Worm (Caenorhabditis elegans) whole organism, midembryonic: ENCODE measurements around the gene col-133.

Source experiments
- T22C8.4 ChIP-seq: fragments of 200-800 bp; sonication (Bioruptor generic); IDR thresholded peaks from 2 replicates; pipeline ENCODE4 v1.3.6; 2022; ENCODE audit warnings: missing genetic modification characterization, missing compliant biosample characterization
- cog-1 ChIP-seq: sonication (generic microtip); optimal IDR thresholded peaks from 2 replicates; lab custom pipeline; 2016; ENCODE audit warnings: missing genetic modification characterization, missing compliant biosample characterization
- flt-1 ChIP-seq: fragments of 200-800 bp; sonication (Bioruptor generic); IDR thresholded peaks from 2 replicates; pipeline ENCODE4 v1.3.6; 2022; ENCODE audit warnings: missing genetic modification characterization, missing compliant biosample characterization
- klf-2 ChIP-seq: fragments of 200-800 bp; sonication (Bioruptor generic); conservative IDR thresholded peaks from 2 replicates; pipeline ENCODE4 v1.3.6; 2022; ENCODE audit warnings: missing genetic modification reagents, missing genetic modification characterization, missing compliant biosample characterization
- med-1 ChIP-seq: sonication (generic microtip); optimal IDR thresholded peaks from 2 replicates; lab custom pipeline; 2017; ENCODE audit warnings: missing genetic modification characterization, mild to moderate bottlenecking, missing compliant biosample characterization, antibody characterized with exemption, missing genetic modification reagents; ENCODE audit not compliant: insufficient read depth
- ref-1 ChIP-seq: fragments of 200-800 bp; sonication (Bioruptor generic); conservative IDR thresholded peaks from 2 replicates; pipeline ENCODE4 v1.3.6; 2022; ENCODE audit warnings: missing genetic modification reagents, missing genetic modification characterization, missing compliant biosample characterization
- tab-1 ChIP-seq: fragments of 200-800 bp; sonication (Bioruptor generic); IDR thresholded peaks from 2 replicates; pipeline ENCODE4 v1.3.6; 2022; ENCODE audit warnings: missing genetic modification characterization, missing compliant biosample characterization
- ztf-23 ChIP-seq: fragments of 200-800 bp; sonication (Bioruptor generic); IDR thresholded peaks from 2 replicates; pipeline ENCODE4 v1.3.6; 2022; ENCODE audit warnings: missing genetic modification reagents, missing genetic modification characterization, missing compliant biosample characterization
- ztf-29 ChIP-seq: fragments of 200-800 bp; sonication (Bioruptor generic); IDR thresholded peaks from 2 replicates; pipeline ENCODE4 v1.3.6; 2022; ENCODE audit warnings: missing genetic modification reagents, missing genetic modification characterization, missing compliant biosample characterization

The col-133 gene

DNA sequence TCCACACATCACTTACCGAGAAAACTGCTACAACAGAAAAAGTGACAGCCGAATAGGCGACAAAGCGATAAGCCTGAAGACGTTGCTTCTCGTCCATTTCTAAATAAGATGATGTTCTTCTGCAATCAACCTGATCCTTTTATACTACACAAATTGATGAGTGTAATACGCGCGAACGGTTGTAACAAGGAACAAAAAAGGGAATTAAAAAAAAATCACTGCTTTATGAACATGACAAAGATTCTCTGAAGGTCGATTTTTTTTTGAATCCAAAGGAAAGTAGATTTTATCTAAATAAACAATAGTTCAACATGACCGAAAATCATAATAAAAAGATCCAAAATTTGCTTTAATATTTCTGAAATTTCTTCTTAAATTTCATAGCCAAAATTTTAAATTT, at the start of gene col-133:
Gene col-133, minus strand, starts transcription at position 101 of the 400 bp plus-strand sequence.
- TF ChIP-seq T22C8.4 (GFP tag; lab: Robert Waterston, UW) (no peak), med-1 (GFP tag; lab: Kevin White, UChicago) (no peak), cog-1 (tag; lab: Kevin White, UChicago) (no peak), klf-2 (GFP tag; lab: Robert Waterston, UW) (no peak), tab-1 (no peak)

DNA sequence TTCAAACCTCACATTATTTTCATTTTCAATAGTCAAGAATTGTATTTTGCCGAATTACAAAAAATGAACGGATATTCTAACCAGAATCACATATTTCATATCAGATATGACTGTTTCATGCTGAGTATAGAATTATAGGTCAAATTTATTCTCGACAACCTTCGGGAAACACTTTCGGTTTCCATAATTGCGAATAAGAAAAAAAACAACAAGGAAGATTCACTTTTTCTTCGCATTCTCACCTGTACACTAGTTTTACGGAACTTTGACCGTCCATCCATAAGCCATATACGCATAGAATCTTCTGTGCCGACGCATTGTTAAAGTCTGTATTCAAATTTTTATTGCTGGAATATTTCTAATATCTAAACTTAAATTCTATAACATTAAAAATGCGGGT, 46.4 kb upstream of the col-133 start, which contains the start of gene oac-37:
Gene oac-37, plus strand, starts transcription at position 301 of the 400 bp plus-strand sequence.
- TF ChIP-seq cog-1 (tag; lab: Kevin White, UChicago), result no peak
- TF ChIP-seq med-1 (GFP tag; lab: Kevin White, UChicago), result no peak
- TF ChIP-seq klf-2 (GFP tag; lab: Robert Waterston, UW), result no peak
- TF ChIP-seq ref-1 (GFP tag; lab: Robert Waterston, UW), result no peak
- no peak for TF ChIP-seq T22C8.4 (GFP tag; lab: Robert Waterston, UW)
- no peak for TF ChIP-seq ztf-23 (GFP tag; lab: Robert Waterston, UW)
- TF ChIP-seq flt-1 (GFP tag; lab: Robert Waterston, UW), result no peak
- TF ChIP-seq tab-1, result no peak
- no peak for TF ChIP-seq ztf-29 (GFP tag; lab: Robert Waterston, UW)

DNA sequence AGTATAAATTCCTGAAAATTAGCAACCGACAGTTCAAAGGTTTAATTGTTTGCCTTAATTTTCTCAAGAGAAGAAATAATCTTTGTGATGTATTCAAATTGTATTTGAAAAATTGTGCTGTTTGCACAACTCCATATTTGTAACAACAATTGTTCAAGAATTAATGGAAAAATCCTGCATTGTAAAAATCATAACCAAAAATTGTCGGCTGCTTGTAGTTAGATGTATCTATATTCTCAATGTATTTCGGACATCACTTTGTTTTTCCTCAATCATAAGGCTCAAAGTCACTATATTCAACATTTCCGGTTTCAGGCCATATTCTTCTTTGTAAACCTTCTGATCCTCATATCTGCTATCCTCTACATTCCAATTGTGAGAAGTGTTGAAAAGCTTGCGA, 43.9 kb upstream of the col-133 start:
- TF ChIP-seq ref-1 (GFP tag; lab: Robert Waterston, UW), result no peak
- no peak for TF ChIP-seq tab-1
- no peak for TF ChIP-seq T22C8.4 (GFP tag; lab: Robert Waterston, UW)
- no peak for TF ChIP-seq ztf-23 (GFP tag; lab: Robert Waterston, UW)
- no peak for TF ChIP-seq ztf-29 (GFP tag; lab: Robert Waterston, UW)
- no peak for TF ChIP-seq flt-1 (GFP tag; lab: Robert Waterston, UW)
- no peak for TF ChIP-seq cog-1 (tag; lab: Kevin White, UChicago)
- no peak for TF ChIP-seq klf-2 (GFP tag; lab: Robert Waterston, UW)
- no peak for TF ChIP-seq med-1 (GFP tag; lab: Kevin White, UChicago)

DNA sequence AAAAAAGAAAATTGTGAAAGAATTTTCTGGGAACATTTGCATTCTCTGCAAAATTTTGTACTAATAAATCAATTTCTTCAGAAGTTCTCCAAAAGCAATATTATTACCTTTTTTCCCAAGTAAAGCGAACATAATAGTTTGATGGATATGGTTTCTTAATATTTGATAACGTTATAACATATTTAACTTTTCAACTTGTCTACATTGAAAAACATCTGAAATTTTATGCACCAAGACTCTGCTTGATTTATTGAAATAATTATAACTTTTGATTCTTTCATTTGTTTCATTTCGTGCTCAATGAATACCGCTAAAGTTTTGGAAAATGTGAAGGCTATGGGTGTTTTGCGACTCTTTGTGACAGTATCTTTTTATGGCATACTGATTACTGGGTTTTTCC, 37.9 kb upstream of the col-133 start, which contains the start of gene srz-31:
Gene srz-31, plus strand, starts transcription at position 301 of the 400 bp plus-strand sequence.
- TF ChIP-seq T22C8.4 (GFP tag; lab: Robert Waterston, UW) (no peak), ztf-29 (GFP tag; lab: Robert Waterston, UW) (no peak), flt-1 (GFP tag; lab: Robert Waterston, UW) (no peak), ztf-23 (GFP tag; lab: Robert Waterston, UW) (no peak), klf-2 (GFP tag; lab: Robert Waterston, UW) (no peak), med-1 (GFP tag; lab: Kevin White, UChicago) (no peak), ref-1 (GFP tag; lab: Robert Waterston, UW) (no peak), tab-1 (no peak), cog-1 (tag; lab: Kevin White, UChicago) (no peak)

DNA sequence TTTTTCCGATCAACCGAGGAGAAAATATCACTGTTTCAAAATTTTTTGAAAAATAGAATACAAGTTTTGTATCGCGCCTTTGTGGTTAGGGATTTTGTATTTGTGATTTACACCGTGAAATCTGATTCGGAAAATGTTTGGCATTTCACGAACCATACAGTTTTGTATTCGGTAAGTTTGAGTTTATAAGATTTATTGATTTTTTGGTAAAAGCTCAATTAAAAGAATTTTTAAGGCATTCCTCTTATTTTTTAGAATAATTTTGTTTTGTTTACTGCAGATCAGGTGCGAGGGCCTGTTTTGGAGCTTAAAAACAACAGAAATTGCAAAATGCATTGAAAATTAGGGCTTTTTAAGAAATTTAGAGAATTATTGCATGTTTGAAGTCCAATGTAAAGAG, 34.2 kb upstream of the col-133 start:
- TF ChIP-seq med-1 (GFP tag; lab: Kevin White, UChicago) (no peak), ztf-23 (GFP tag; lab: Robert Waterston, UW) (no peak), flt-1 (GFP tag; lab: Robert Waterston, UW) (no peak), tab-1 (no peak), ztf-29 (GFP tag; lab: Robert Waterston, UW) (no peak), ref-1 (GFP tag; lab: Robert Waterston, UW) (no peak), cog-1 (tag; lab: Kevin White, UChicago) (no peak), klf-2 (GFP tag; lab: Robert Waterston, UW) (no peak), T22C8.4 (GFP tag; lab: Robert Waterston, UW) (no peak)

DNA sequence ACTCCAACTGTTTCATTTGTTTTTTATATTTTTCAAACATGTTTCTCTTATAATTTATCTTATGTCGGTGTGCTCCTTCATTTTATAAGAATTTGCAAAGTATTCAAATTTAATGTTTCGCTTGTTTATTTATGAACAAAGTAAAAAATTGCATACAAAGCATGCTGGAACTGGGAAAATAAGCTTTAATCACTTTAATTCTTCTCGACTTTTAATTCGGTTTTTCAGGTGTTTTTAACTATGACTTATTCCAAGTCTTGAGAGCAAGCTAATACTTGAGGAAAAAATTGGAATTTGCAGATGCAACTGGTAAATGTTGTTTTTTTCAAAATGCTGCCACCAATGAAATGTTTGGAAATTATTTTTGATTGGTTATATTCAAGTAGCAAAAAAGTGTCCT, 32.6 kb upstream of the col-133 start, which contains the start of gene srz-59:
Gene srz-59, plus strand, starts transcription at position 301 of the 400 bp plus-strand sequence.
- no peak for TF ChIP-seq ref-1 (GFP tag; lab: Robert Waterston, UW)

DNA sequence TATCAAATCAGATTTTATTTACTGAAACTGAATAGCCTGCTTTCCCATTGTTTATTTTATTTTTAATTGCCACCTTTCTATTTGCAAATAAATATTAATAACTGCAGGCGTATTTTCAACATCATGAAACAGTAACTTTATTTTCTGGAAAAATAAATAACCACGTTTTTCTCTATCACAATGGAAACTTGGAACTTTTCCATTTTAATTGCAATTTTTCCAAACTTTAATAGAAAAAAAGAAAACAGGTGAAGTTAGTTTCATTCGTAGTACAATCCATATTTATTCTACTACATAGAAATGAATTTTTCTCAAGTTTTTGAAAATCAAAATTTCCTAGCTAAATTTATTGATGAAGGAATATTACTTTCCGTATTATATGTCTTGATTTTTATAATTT, 29.9 kb upstream of the col-133 start, which contains the start of gene srz-42:
Gene srz-42, plus strand, starts transcription at position 301 of the 400 bp plus-strand sequence.
- TF ChIP-seq ref-1 (GFP tag; lab: Robert Waterston, UW) (no peak), cog-1 (tag; lab: Kevin White, UChicago) (no peak), ztf-29 (GFP tag; lab: Robert Waterston, UW) (no peak), T22C8.4 (GFP tag; lab: Robert Waterston, UW) (no peak), flt-1 (GFP tag; lab: Robert Waterston, UW) (no peak), med-1 (GFP tag; lab: Kevin White, UChicago) (no peak), klf-2 (GFP tag; lab: Robert Waterston, UW) (no peak), ztf-23 (GFP tag; lab: Robert Waterston, UW) (no peak), tab-1 (no peak)

DNA sequence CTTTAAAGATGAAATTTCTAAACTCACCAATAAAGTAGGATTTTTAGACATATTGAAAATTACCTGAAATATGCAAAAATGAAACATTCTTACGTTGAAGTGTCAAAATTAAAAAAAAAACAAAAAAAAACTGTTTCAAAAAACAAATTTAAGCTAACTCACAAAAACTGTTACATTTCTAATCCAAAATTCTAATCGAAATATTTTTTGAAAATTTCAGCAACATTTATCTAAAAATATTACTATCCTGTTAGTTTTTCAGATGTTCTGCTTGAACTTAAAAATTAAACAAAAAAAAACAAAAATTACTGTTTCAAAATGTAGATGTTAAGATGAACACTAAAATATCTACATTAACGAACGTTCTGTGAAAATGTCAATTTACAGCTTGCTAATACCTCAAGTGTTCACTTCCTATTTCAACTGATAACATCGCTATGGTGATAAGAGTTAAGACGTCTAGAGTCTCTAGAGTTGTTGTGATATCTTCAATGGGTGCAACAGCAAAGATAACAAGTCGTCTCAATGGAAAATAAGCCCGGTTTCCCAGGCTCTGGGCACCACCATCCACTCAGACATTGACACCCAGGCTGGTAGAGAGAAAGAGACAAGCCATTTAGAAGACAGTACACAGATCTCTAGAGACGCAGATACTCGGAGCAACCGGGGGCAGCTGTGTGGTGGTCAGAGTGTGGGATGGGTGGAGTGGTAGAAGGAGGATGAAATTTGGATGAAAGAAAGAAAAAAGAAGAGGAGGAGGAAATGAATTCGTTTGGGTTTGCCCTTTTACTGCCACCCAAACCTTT, 28.9 kb upstream of the col-133 start, which contains the start of gene H12I19.115:
Gene H12I19.115, minus strand, starts transcription at position 51 of the 806 bp plus-strand sequence.
- no peak; the same call in 1 of the 2 replicates for TF ChIP-seq ztf-29 (GFP tag; lab: Robert Waterston, UW)
- TF ChIP-seq tab-1, result no peak
- no peak for TF ChIP-seq klf-2 (GFP tag; lab: Robert Waterston, UW)
- TF ChIP-seq T22C8.4 (GFP tag; lab: Robert Waterston, UW), result no peak
- TF ChIP-seq med-1 (GFP tag; lab: Kevin White, UChicago), result no peak
- TF ChIP-seq ref-1 (GFP tag; lab: Robert Waterston, UW), result no peak
- TF ChIP-seq flt-1 (GFP tag; lab: Robert Waterston, UW), result no peak
- no peak for TF ChIP-seq cog-1 (tag; lab: Kevin White, UChicago)
- TF ChIP-seq ztf-23 (GFP tag; lab: Robert Waterston, UW), result no peak

DNA sequence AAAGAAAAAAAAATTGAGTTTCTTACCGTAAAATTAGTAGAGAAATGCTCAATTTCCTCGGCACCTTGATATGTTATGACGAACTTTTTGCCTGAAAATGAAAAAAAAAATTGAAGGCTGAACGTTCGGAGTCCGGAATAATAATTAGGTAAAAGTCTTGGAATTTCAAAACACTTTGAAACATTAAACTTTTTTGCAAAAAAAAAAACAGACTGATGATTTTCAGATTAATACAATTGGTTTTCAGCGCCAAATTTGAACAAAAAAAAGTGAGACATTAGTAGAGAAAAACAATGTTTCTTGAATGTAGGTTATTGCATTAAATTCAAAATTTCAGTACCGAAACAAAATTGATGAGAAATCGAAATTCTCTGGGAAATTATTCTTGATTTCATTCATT, 24.8 kb upstream of the col-133 start, which contains the start of gene nkcc-1:
Gene nkcc-1, minus strand, starts transcription at position 101 of the 400 bp plus-strand sequence.
- no peak for TF ChIP-seq ztf-29 (GFP tag; lab: Robert Waterston, UW)
- no peak for TF ChIP-seq T22C8.4 (GFP tag; lab: Robert Waterston, UW)
- TF ChIP-seq ref-1 (GFP tag; lab: Robert Waterston, UW), result no peak
- no peak for TF ChIP-seq med-1 (GFP tag; lab: Kevin White, UChicago)
- no peak for TF ChIP-seq ztf-23 (GFP tag; lab: Robert Waterston, UW)
- TF ChIP-seq cog-1 (tag; lab: Kevin White, UChicago), result no peak
- TF ChIP-seq tab-1, result no peak
- no peak for TF ChIP-seq klf-2 (GFP tag; lab: Robert Waterston, UW)
- TF ChIP-seq flt-1 (GFP tag; lab: Robert Waterston, UW), result no peak
